Worm (Caenorhabditis elegans): Measurements from ENCODE around the gene best-1.

Gene best-1

ce11 chrIV:13096778-13097177 is 12.8 kb downstream of the best-1 start:
- no peak for TF ChIP-seq blmp-1 (tag; optimal IDR thresholded peaks at IDR 0.05)
- TF ChIP-seq mep-1 (tag; optimal IDR thresholded peaks at IDR 0.05): no peak
- no peak for TF ChIP-seq hlh-1 (tag; optimal IDR thresholded peaks at IDR 0.05)
- no peak for TF ChIP-seq mab-5 (tag; optimal IDR thresholded peaks at IDR 0.05)
- no peak for TF ChIP-seq ceh-39 (tag; optimal IDR thresholded peaks at IDR 0.05)
- no peak for TF ChIP-seq nhr-28 (tag; optimal IDR thresholded peaks at IDR 0.05)
- TF ChIP-seq snpc-4 (tag; optimal IDR thresholded peaks at IDR 0.05): no peak
- TF ChIP-seq M03D4.4 (tag; optimal IDR thresholded peaks at IDR 0.05): no peak
- TF ChIP-seq unc-39 (tag; optimal IDR thresholded peaks at IDR 0.05): no peak
- no peak for TF ChIP-seq nhr-76 (tag; optimal IDR thresholded peaks at IDR 0.05)
- TF ChIP-seq ham-2 (GFP tag; optimal IDR thresholded peaks at IDR 0.05): no peak
- TF ChIP-seq unc-62 (GFP tag; optimal IDR thresholded peaks at IDR 0.05): no peak
- TF ChIP-seq sem-2 (GFP tag; optimal IDR thresholded peaks at IDR 0.05): no peak
- TF ChIP-seq ceh-83 (GFP tag; optimal IDR thresholded peaks at IDR 0.05): no peak
- TF ChIP-seq tbx-8 (GFP tag; optimal IDR thresholded peaks at IDR 0.05): no peak

- no peak for TF ChIP-seq bed-3 (GFP tag; optimal IDR thresholded peaks at IDR 0.05)
- no peak for TF ChIP-seq cnd-1 (tag; optimal IDR thresholded peaks at IDR 0.05)
- TF ChIP-seq lin-13 (tag; optimal IDR thresholded peaks at IDR 0.05): no peak
- no peak for TF ChIP-seq drap-1 (GFP tag; optimal IDR thresholded peaks at IDR 0.05)
- TF ChIP-seq unc-39 (tag; optimal IDR thresholded peaks at IDR 0.05): no peak
- TF ChIP-seq ceh-43 (GFP tag; optimal IDR thresholded peaks at IDR 0.05): no peak
- TF ChIP-seq sptf-1 (tag; optimal IDR thresholded peaks at IDR 0.05): no peak
- no peak for TF ChIP-seq mls-2 (tag; optimal IDR thresholded peaks at IDR 0.05)
- TF ChIP-seq nhr-28 (tag; optimal IDR thresholded peaks at IDR 0.05): no peak
- TF ChIP-seq snpc-4 (tag; optimal IDR thresholded peaks at IDR 0.05): no peak
- TF ChIP-seq elt-1 (tag; optimal IDR thresholded peaks at IDR 0.05; ENCODE audit: borderline replicate concordance, insufficient read depth): no peak
- no peak for TF ChIP-seq nhr-237 (tag; optimal IDR thresholded peaks at IDR 0.05)
- TF ChIP-seq mab-5 (tag; optimal IDR thresholded peaks at IDR 0.05): no peak
- TF ChIP-seq ztf-11 (tag; optimal IDR thresholded peaks at IDR 0.05): no peak
- no peak for TF ChIP-seq unc-62 (GFP tag; optimal IDR thresholded peaks at IDR 0.05)
- no peak for TF ChIP-seq ces-1 (GFP tag; optimal IDR thresholded peaks at IDR 0.05)
- no peak for TF ChIP-seq hlh-1 (tag; optimal IDR thresholded peaks at IDR 0.05)
- no peak for TF ChIP-seq pha-4 (tag; optimal IDR thresholded peaks at IDR 0.05)
- TF ChIP-seq ceh-39 (tag; optimal IDR thresholded peaks at IDR 0.05): no peak
- no peak for TF ChIP-seq flh-1 (GFP tag; optimal IDR thresholded peaks at IDR 0.05)
These were observed 14.1 kb downstream of the best-1 start, which contains the start of gene rfc-3 for ce11 chrIV:13095462-13095861. Gene rfc-3, plus strand, starts transcription at chrIV:13095762.

- TF ChIP-seq unc-39 (tag; optimal IDR thresholded peaks at IDR 0.05) (no peak), mab-5 (tag; optimal IDR thresholded peaks at IDR 0.05) (no peak), hlh-1 (tag; optimal IDR thresholded peaks at IDR 0.05) (peak; percentile 61), ham-2 (GFP tag; optimal IDR thresholded peaks at IDR 0.05) (no peak), unc-62 (GFP tag; optimal IDR thresholded peaks at IDR 0.05) (peak; percentile 33), snpc-4 (tag; optimal IDR thresholded peaks at IDR 0.05) (no peak), tbx-8 (GFP tag; optimal IDR thresholded peaks at IDR 0.05) (no peak), drap-1 (GFP tag; optimal IDR thresholded peaks at IDR 0.05) (no peak), elt-3 (tag; optimal IDR thresholded peaks at IDR 0.05) (no peak), lsy-2 (tag; optimal IDR thresholded peaks at IDR 0.05) (peak; percentile 71), flh-1 (GFP tag; optimal IDR thresholded peaks at IDR 0.05) (no peak), sptf-1 (tag; optimal IDR thresholded peaks at IDR 0.05) (no peak), mls-2 (tag; optimal IDR thresholded peaks at IDR 0.05) (no peak), ceh-83 (GFP tag; optimal IDR thresholded peaks at IDR 0.05) (no peak), nhr-12 (tag; optimal IDR thresholded peaks at IDR 0.05) (no peak), elt-1 (tag; optimal IDR thresholded peaks at IDR 0.05; ENCODE audit: borderline replicate concordance, insufficient read depth) (no peak), lin-13 (tag; optimal IDR thresholded peaks at IDR 0.05) (no peak), ceh-43 (GFP tag; optimal IDR thresholded peaks at IDR 0.05) (no peak), lin-32 (GFP tag; optimal IDR thresholded peaks at IDR 0.05) (no peak), sem-2 (GFP tag; optimal IDR thresholded peaks at IDR 0.05) (no peak), ceh-39 (tag; optimal IDR thresholded peaks at IDR 0.05) (peak; percentile 76), M03D4.4 (tag; optimal IDR thresholded peaks at IDR 0.05) (no peak), nhr-28 (tag; optimal IDR thresholded peaks at IDR 0.05) (no peak), nhr-76 (tag; optimal IDR thresholded peaks at IDR 0.05) (no peak), unc-120 (tag; optimal IDR thresholded peaks at IDR 0.05; ENCODE audit: poor library complexity, severe bottlenecking) (no peak), ces-1 (GFP tag; optimal IDR thresholded peaks at IDR 0.05) (no peak), nhr-237 (tag; optimal IDR thresholded peaks at IDR 0.05) (peak; percentile 70), pha-4 (tag; optimal IDR thresholded peaks at IDR 0.05) (peak; percentile 25), nhr-2 (tag; optimal IDR thresholded peaks at IDR 0.05) (no peak), mep-1 (tag; optimal IDR thresholded peaks at IDR 0.05) (peak; percentile 68), cnd-1 (tag; optimal IDR thresholded peaks at IDR 0.05) (no peak), blmp-1 (tag; optimal IDR thresholded peaks at IDR 0.05) (no peak), ztf-11 (tag; optimal IDR thresholded peaks at IDR 0.05) (no peak), bed-3 (GFP tag; optimal IDR thresholded peaks at IDR 0.05) (no peak), zip-8 (tag; optimal IDR thresholded peaks at IDR 0.05) (no peak)
These were observed 15.9 kb downstream of the best-1 start, which contains the start of the genes prcc-1 and C39E9.12 for ce11 chrIV:13093677-13094076. Gene prcc-1, minus strand, starts transcription at chrIV:13093795. Gene C39E9.12, plus strand, starts transcription at chrIV:13094007.

Data from whole organism, mixed stage, embryonic.